Worm (Caenorhabditis elegans) whole organism, late embryonic: Measurements from ENCODE around the gene slc-28.1.

ENCODE experiments used
- C08G9.2 ChIP-seq: sonication (generic microtip); optimal IDR thresholded peaks from 2 replicates; lab custom pipeline; 2016; ENCODE audit warnings: mild to moderate bottlenecking, missing genetic modification characterization, moderate library complexity, missing compliant biosample characterization
- C38D4.7 ChIP-seq: fragments of 200-800 bp; sonication (Bioruptor generic); optimal IDR thresholded peaks from 2 replicates; lab custom pipeline; 2018; ENCODE audit warnings: mild to moderate bottlenecking, missing genetic modification characterization, moderate library complexity, missing compliant biosample characterization
- K02D7.2 ChIP-seq: sonication (generic microtip); optimal IDR thresholded peaks from 2 replicates; lab custom pipeline; 2017; ENCODE audit warnings: mild to moderate bottlenecking, missing genetic modification characterization, missing compliant biosample characterization
- ama-1 ChIP-seq: fragments of 150-350 bp; optimal IDR thresholded peaks from 2 replicates; lab custom pipeline; 2014
- elt-2 ChIP-seq: sonication (generic microtip); optimal IDR thresholded peaks from 2 replicates; lab custom pipeline; 2016; ENCODE audit warnings: missing genetic modification reagents, missing genetic modification characterization, missing compliant biosample characterization
- elt-4 ChIP-seq: sonication (generic microtip); optimal IDR thresholded peaks from 2 replicates; lab custom pipeline; 2016; ENCODE audit warnings: missing genetic modification characterization, missing compliant biosample characterization
- ets-4 ChIP-seq: sonication (generic microtip); optimal IDR thresholded peaks from 2 replicates; lab custom pipeline; 2016; ENCODE audit warnings: missing genetic modification characterization, missing compliant biosample characterization
- gmeb-2 ChIP-seq: sonication (generic microtip); optimal IDR thresholded peaks from 2 replicates; lab custom pipeline; 2016; ENCODE audit warnings: missing genetic modification characterization, inconsistent platforms, missing compliant biosample characterization
- hlh-8 ChIP-seq: sonication (generic microtip); optimal IDR thresholded peaks from 2 replicates; lab custom pipeline; 2016; ENCODE audit warnings: missing genotype, missing genetic modification characterization, missing compliant biosample characterization
- lim-6 ChIP-seq: sonication (generic microtip); optimal IDR thresholded peaks from 2 replicates; lab custom pipeline; 2016; ENCODE audit warnings: missing genetic modification characterization, missing compliant biosample characterization
- pha-4 ChIP-seq: fragments of 150-350 bp; optimal IDR thresholded peaks from 2 replicates; lab custom pipeline; 2018; ENCODE audit warnings: missing biosample characterization, missing genetic modification reagents, missing genetic modification characterization
- tbx-7 ChIP-seq: sonication (generic microtip); optimal IDR thresholded peaks from 2 replicates; lab custom pipeline; 2016; ENCODE audit warnings: missing genotype, missing genetic modification characterization, missing compliant biosample characterization
- unc-86 ChIP-seq: sonication (generic microtip); optimal IDR thresholded peaks from 2 replicates; lab custom pipeline; 2016; ENCODE audit warnings: missing genetic modification characterization, missing compliant biosample characterization
- zip-5 ChIP-seq: sonication (generic microtip); optimal IDR thresholded peaks from 2 replicates; lab custom pipeline; 2016; ENCODE audit warnings: missing genetic modification characterization, missing compliant biosample characterization

DNA sequence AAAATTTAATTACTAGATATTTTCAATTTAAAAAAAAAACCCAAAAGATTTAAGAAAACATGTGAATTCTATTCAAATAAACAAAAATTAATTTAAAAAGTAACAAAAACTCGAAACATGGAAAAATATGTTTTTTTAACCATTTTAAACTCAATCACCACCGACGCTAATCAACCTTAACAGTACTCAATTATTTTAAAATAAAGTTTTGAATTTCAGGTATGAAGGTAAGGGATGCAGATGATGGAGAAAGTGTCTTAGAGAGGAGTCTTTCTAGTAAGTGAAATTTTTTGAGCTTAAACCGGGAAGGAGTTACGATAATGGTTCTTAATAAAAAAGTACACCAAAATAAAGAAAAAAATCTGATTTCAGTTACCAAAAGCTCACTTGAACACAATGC, at the start of gene slc-28.1:
- TF ChIP-seq elt-2 (no peak), C08G9.2 (tag; lab: Kevin White, UChicago) (no peak), hlh-8 (no peak), zip-5 (tag; lab: Kevin White, UChicago) (no peak), tbx-7 (tag; lab: Kevin White, UChicago) (no peak), K02D7.2 (tag; lab: Kevin White, UChicago) (no peak), C38D4.7 (GFP tag; lab: Kevin White, UChicago) (no peak), gmeb-2 (tag; lab: Kevin White, UChicago) (no peak), ets-4 (tag; lab: Kevin White, UChicago) (no peak), unc-86 (tag; lab: Kevin White, UChicago) (no peak), pha-4 (tag; lab: Kevin White, UChicago) (no peak), elt-4 (tag; lab: Kevin White, UChicago) (no peak), ama-1 (lab: Kevin White, UChicago) (no peak), lim-6 (no peak)
